Fruit fly (Drosophila melanogaster) S2 (cell line): ENCODE data around the gene dind.

Experiments used
- CG8478 ChIP-seq: fragments of >200 bp; optimal IDR thresholded peaks from 2 replicates; lab custom pipeline; 2018
- CTCF ChIP-seq, 2 experiments: fragments of >200 bp; optimal IDR thresholded peaks; 2 replicates each; lab custom pipeline; 2018

DNA sequence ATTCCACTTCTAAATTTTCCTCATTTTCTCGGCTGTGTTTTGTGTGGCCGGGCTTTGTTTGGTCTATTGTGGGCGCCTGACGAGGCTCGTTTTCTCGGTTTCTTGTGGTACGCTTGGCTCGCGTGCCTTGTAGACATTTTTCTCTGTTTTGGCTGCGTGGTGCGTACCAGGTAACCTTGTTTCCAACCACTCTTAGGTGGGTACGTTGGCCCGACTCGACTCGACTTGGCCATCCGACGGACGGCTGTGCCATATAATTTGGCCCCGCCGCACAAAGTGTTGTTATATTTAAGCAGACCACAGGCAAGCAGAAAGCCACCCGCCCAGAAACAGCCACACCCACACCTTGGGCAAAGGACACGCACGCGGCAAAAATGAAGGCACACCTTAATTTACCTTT lies 26.2 kb upstream of the dind start:
- TF ChIP-seq CG8478 (lab: Kevin White, UChicago): no peak
- no peak for TF ChIP-seq CTCF (optimal IDR thresholded peaks at IDR 0.05; lab: Kevin White, UChicago)
